Fruit fly (Drosophila melanogaster) whole organism, embryonic: Measurements from ENCODE around the gene CG43759.

Experiments used
- B-H2 ChIP-seq: fragments of 200-800 bp; sonication (Bioruptor generic); optimal IDR thresholded peaks from 2 replicates; lab custom pipeline; 2018; ENCODE audit warnings: missing biosample characterization, mild to moderate bottlenecking, missing genetic modification characterization
- CG10267 ChIP-seq: fragments of 200-800 bp; sonication (Bioruptor generic); optimal IDR thresholded peaks from 2 replicates; lab custom pipeline; 2018; ENCODE audit warnings: missing biosample characterization, mild to moderate bottlenecking, missing genetic modification characterization, moderate library complexity
- CG10979 ChIP-seq: fragments of 200-800 bp; sonication (Bioruptor generic); optimal IDR thresholded peaks from 2 replicates; lab custom pipeline; 2018; ENCODE audit warnings: missing biosample characterization, mild to moderate bottlenecking, missing genetic modification characterization, moderate library complexity
- CG11696 ChIP-seq: fragments of 200-800 bp; sonication (Bioruptor generic); IDR thresholded peaks from 2 replicates; pipeline ENCODE4 v1.3.6; 2022; ENCODE audit warnings: missing biosample characterization, missing genetic modification characterization
- CG1233 ChIP-seq: fragments of 200-800 bp; sonication (Bioruptor generic); optimal IDR thresholded peaks from 4 replicates; lab custom pipeline; 2018; ENCODE audit warnings: missing biosample characterization, mild to moderate bottlenecking, missing genetic modification characterization
- CG13775 ChIP-seq: fragments of 200-800 bp; sonication (Bioruptor generic); optimal IDR thresholded peaks from 3 replicates; lab custom pipeline; 2017; ENCODE audit warnings: missing biosample characterization, mild to moderate bottlenecking, missing genetic modification characterization
- CG13894 ChIP-seq: fragments of 200-800 bp; sonication (Bioruptor generic); optimal IDR thresholded peaks from 3 replicates; lab custom pipeline; 2018; ENCODE audit warnings: missing biosample characterization, mild to moderate bottlenecking, missing genetic modification characterization, moderate library complexity
- CG14710 ChIP-seq: fragments of 200-800 bp; sonication (Bioruptor generic); optimal IDR thresholded peaks from 3 replicates; lab custom pipeline; 2019; ENCODE audit warnings: missing biosample characterization, mild to moderate bottlenecking, missing genetic modification characterization, moderate library complexity
- CG15479 ChIP-seq: fragments of 200-800 bp; sonication (Bioruptor generic); optimal IDR thresholded peaks from 3 replicates; lab custom pipeline; 2019; ENCODE audit warnings: missing biosample characterization, mild to moderate bottlenecking, missing genetic modification characterization, moderate library complexity
- CG15696 ChIP-seq: fragments of 200-800 bp; sonication (Bioruptor generic); optimal IDR thresholded peaks from 2 replicates; lab custom pipeline; 2019; ENCODE audit warnings: missing biosample characterization, mild to moderate bottlenecking, missing genetic modification characterization, moderate library complexity
- CG16815 ChIP-seq: fragments of 200-800 bp; sonication (Bioruptor generic); optimal IDR thresholded peaks from 3 replicates; lab custom pipeline; 2017; ENCODE audit warnings: missing biosample characterization, mild to moderate bottlenecking, missing genetic modification characterization
- CG17829 ChIP-seq: fragments of 200-800 bp; optimal IDR thresholded peaks from 2 replicates; lab custom pipeline; 2019; ENCODE audit warnings: missing biosample characterization, mild to moderate bottlenecking, missing genetic modification characterization, moderate library complexity
- CG18262 ChIP-seq: fragments of 200-800 bp; optimal IDR thresholded peaks from 3 replicates; lab custom pipeline; 2019; ENCODE audit warnings: missing biosample characterization, mild to moderate bottlenecking, missing genetic modification characterization, moderate library complexity
- CG2129 ChIP-seq: fragments of 200-800 bp; sonication (Bioruptor generic); IDR thresholded peaks from 2 replicates; pipeline ENCODE4 v1.3.6; 2022; ENCODE audit warnings: missing biosample characterization, missing genetic modification characterization; ENCODE audit not compliant: partially characterized antibody
- CG2678 ChIP-seq: fragments of 200-800 bp; sonication (Bioruptor generic); optimal IDR thresholded peaks from 3 replicates; lab custom pipeline; 2019; ENCODE audit warnings: missing biosample characterization, mild to moderate bottlenecking, missing genetic modification characterization, moderate library complexity
- CG2712 ChIP-seq: fragments of 200-800 bp; optimal IDR thresholded peaks from 3 replicates; lab custom pipeline; 2019; ENCODE audit warnings: missing biosample characterization, mild to moderate bottlenecking, missing genetic modification characterization, moderate library complexity
- CG3407 ChIP-seq: fragments of 200-800 bp; sonication (Bioruptor generic); optimal IDR thresholded peaks from 2 replicates; lab custom pipeline; 2018; ENCODE audit warnings: missing biosample characterization, mild to moderate bottlenecking, missing genetic modification characterization
- CG3838 ChIP-seq: fragments of 200-800 bp; sonication (Bioruptor generic); optimal IDR thresholded peaks from 3 replicates; lab custom pipeline; 2016; ENCODE audit warnings: missing biosample characterization, missing genetic modification characterization
- CG4282 ChIP-seq: fragments of 200-800 bp; sonication (Bioruptor generic); optimal IDR thresholded peaks from 2 replicates; lab custom pipeline; 2016; ENCODE audit warnings: missing biosample characterization, missing genetic modification characterization
- CG4424 ChIP-seq: fragments of 200-800 bp; sonication (Bioruptor generic); optimal IDR thresholded peaks from 3 replicates; lab custom pipeline; 2016; ENCODE audit warnings: missing biosample characterization, missing genetic modification characterization
- CG5180 ChIP-seq: fragments of 200-800 bp; sonication (Bioruptor generic); optimal IDR thresholded peaks from 3 replicates; lab custom pipeline; 2017; ENCODE audit warnings: missing biosample characterization, missing genetic modification characterization, mild to moderate bottlenecking, moderate library complexity, missing genetic modification reagents
- CG6683 ChIP-seq: fragments of 200-800 bp; sonication (Bioruptor generic); optimal IDR thresholded peaks from 2 replicates; lab custom pipeline; 2017; ENCODE audit warnings: missing biosample characterization, mild to moderate bottlenecking, missing genetic modification characterization, missing genetic modification reagents
- CG7556 ChIP-seq: fragments of 200-800 bp; sonication (Bioruptor generic); optimal IDR thresholded peaks from 2 replicates; lab custom pipeline; 2017; ENCODE audit warnings: missing biosample characterization, mild to moderate bottlenecking, missing genetic modification characterization
- CG7839 ChIP-seq: fragments of 200-800 bp; sonication (Bioruptor generic); optimal IDR thresholded peaks from 3 replicates; lab custom pipeline; 2018; ENCODE audit warnings: missing biosample characterization, mild to moderate bottlenecking, missing genetic modification characterization, moderate library complexity
- CG8924 ChIP-seq: fragments of 200-800 bp; optimal IDR thresholded peaks from 3 replicates; lab custom pipeline; 2019; ENCODE audit warnings: missing biosample characterization, mild to moderate bottlenecking, missing genetic modification characterization, moderate library complexity
- CG9727 ChIP-seq: fragments of 200-800 bp; sonication (Bioruptor generic); optimal IDR thresholded peaks from 3 replicates; lab custom pipeline; 2017; ENCODE audit warnings: missing biosample characterization, mild to moderate bottlenecking, missing genetic modification characterization
- Dip3 ChIP-seq: fragments of 200-800 bp; sonication (Bioruptor generic); optimal IDR thresholded peaks from 3 replicates; lab custom pipeline; 2016; ENCODE audit warnings: missing biosample characterization, missing genetic modification characterization
- Dref ChIP-seq: fragments of 200-800 bp; sonication (Bioruptor generic); IDR thresholded peaks from 2 replicates; pipeline ENCODE4 v1.3.6; 2022; ENCODE audit warnings: missing biosample characterization, missing genetic modification characterization
- Elba2 ChIP-seq: fragments of 200-800 bp; sonication (Bioruptor generic); optimal IDR thresholded peaks from 3 replicates; lab custom pipeline; 2016; ENCODE audit warnings: missing biosample characterization, missing genetic modification characterization
- Hsf ChIP-seq: fragments of 200-800 bp; sonication (Bioruptor generic); optimal IDR thresholded peaks from 3 replicates; lab custom pipeline; 2016; ENCODE audit warnings: missing biosample characterization, missing genetic modification characterization
- Jarid2 ChIP-seq: fragments of 200-800 bp; sonication (Bioruptor generic); optimal IDR thresholded peaks from 3 replicates; lab custom pipeline; 2017; ENCODE audit warnings: mild to moderate bottlenecking, missing biosample characterization, missing genetic modification reagents, missing genetic modification characterization
- NFAT ChIP-seq: fragments of 200-800 bp; sonication (Bioruptor generic); IDR thresholded peaks from 2 replicates; pipeline ENCODE4 v1.3.6; 2022; ENCODE audit warnings: missing biosample characterization, missing genetic modification characterization
- Six4 ChIP-seq: fragments of 200-800 bp; sonication (Bioruptor generic); optimal IDR thresholded peaks from 2 replicates; lab custom pipeline; 2016; ENCODE audit warnings: missing biosample characterization, missing genetic modification characterization
- ash1 ChIP-seq: fragments of 200-800 bp; sonication (Bioruptor generic); optimal IDR thresholded peaks from 2 replicates; lab custom pipeline; 2018; ENCODE audit warnings: missing biosample characterization, mild to moderate bottlenecking, missing genetic modification characterization
- cad ChIP-seq: fragments of >200 bp; optimal IDR thresholded peaks from 2 replicates; lab custom pipeline; 2017; ENCODE audit warnings: missing biosample characterization, missing genetic modification characterization
- crp ChIP-seq, 2 experiments: fragments of 200-800 bp; sonication (Bioruptor generic); optimal IDR thresholded peaks; 2 replicates in 1 of 2; 3 replicates in 1 of 2; lab custom pipeline; 2017; ENCODE audit warnings: missing biosample characterization in 2 of 2, missing genetic modification characterization in 2 of 2, mild to moderate bottlenecking in 1 of 2, moderate library complexity in 1 of 2
- eve ChIP-seq, 2 experiments: fragments of >200 bp; optimal IDR thresholded peaks; 2 replicates each; lab custom pipeline; 2017; ENCODE audit warnings: missing biosample characterization in 2 of 2, missing genetic modification characterization in 2 of 2
- gem ChIP-seq: fragments of 200-800 bp; sonication (Bioruptor generic); optimal IDR thresholded peaks from 2 replicates; lab custom pipeline; 2019; ENCODE audit warnings: missing biosample characterization, mild to moderate bottlenecking, missing genetic modification characterization, moderate library complexity
- grau ChIP-seq: fragments of 200-800 bp; optimal IDR thresholded peaks from 3 replicates; lab custom pipeline; 2019; ENCODE audit warnings: missing biosample characterization, mild to moderate bottlenecking, missing genetic modification characterization, moderate library complexity
- gsb ChIP-seq: fragments of 200-800 bp; sonication (Bioruptor generic); IDR thresholded peaks from 2 replicates; pipeline ENCODE4 v1.3.6; 2022; ENCODE audit warnings: missing biosample characterization, missing genetic modification characterization
- gsb-n ChIP-seq: fragments of 200-800 bp; sonication (Bioruptor generic); optimal IDR thresholded peaks from 3 replicates; lab custom pipeline; 2018; ENCODE audit warnings: missing biosample characterization, mild to moderate bottlenecking, missing genetic modification characterization
- nmo ChIP-seq: fragments of 200-800 bp; sonication (Bioruptor generic); optimal IDR thresholded peaks from 2 replicates; lab custom pipeline; 2018; ENCODE audit warnings: missing biosample characterization, mild to moderate bottlenecking, missing genetic modification characterization, moderate library complexity
- pros ChIP-seq: fragments of 200-800 bp; sonication (Bioruptor generic); optimal IDR thresholded peaks from 3 replicates; lab custom pipeline; 2019; ENCODE audit warnings: missing biosample characterization, mild to moderate bottlenecking, missing genetic modification characterization, moderate library complexity
- pzg ChIP-seq: fragments of 200-800 bp; sonication (Bioruptor generic); optimal IDR thresholded peaks from 3 replicates; lab custom pipeline; 2018; ENCODE audit warnings: missing biosample characterization, mild to moderate bottlenecking, missing genetic modification characterization, moderate library complexity
- row ChIP-seq: fragments of 200-800 bp; sonication (Bioruptor generic); IDR thresholded peaks from 3 replicates; pipeline ENCODE4 v1.3.6; 2022; ENCODE audit warnings: missing biosample characterization, missing genetic modification characterization
- sens ChIP-seq: fragments of 200-800 bp; sonication (Bioruptor generic); peaks from one replicate; lab custom pipeline; 2016; ENCODE audit warnings: missing biosample characterization, missing genetic modification characterization
- tin ChIP-seq: fragments of 200-800 bp; sonication (Bioruptor generic); optimal IDR thresholded peaks from 3 replicates; lab custom pipeline; 2016; ENCODE audit warnings: missing biosample characterization, missing genetic modification characterization
- tll ChIP-seq, 2 experiments: fragments of 200-800 bp in 1 of 2; fragments of >200 bp in 1 of 2; sonication (Bioruptor generic) in 1 of 2; optimal IDR thresholded peaks; 2 replicates each; lab custom pipeline; 2017 to 2019; ENCODE audit warnings: missing biosample characterization in 2 of 2, missing genetic modification characterization in 2 of 2, mild to moderate bottlenecking in 1 of 2, moderate library complexity in 1 of 2
- zf30C ChIP-seq: fragments of 200-800 bp; sonication (Bioruptor generic); optimal IDR thresholded peaks from 3 replicates; lab custom pipeline; 2018; ENCODE audit warnings: missing biosample characterization, mild to moderate bottlenecking, missing genetic modification characterization
- zfh1 ChIP-seq: fragments of 200-800 bp; sonication (Bioruptor generic); IDR thresholded peaks from 3 replicates; pipeline ENCODE4 v1.3.6; 2022; ENCODE audit warnings: missing biosample characterization, missing genetic modification characterization

CG43759 gene

dm6 chrX:18946832-18947231 is 16.7 kb downstream of the CG43759 start (continued):
- peak; percentile 69 for TF ChIP-seq CG10979 (tag; lab: Kevin White, UChicago)
- no peak for TF ChIP-seq CG2129 (GFP tag; lab: Robert Waterston, UW)
- no peak for TF ChIP-seq Dref (GFP tag; lab: Robert Waterston, UW)
- TF ChIP-seq CG13894 (tag; lab: Kevin White, UChicago), result no peak
- TF ChIP-seq CG6683 (GFP tag; lab: Kevin White, UChicago), result no peak
- peak; percentile 36 for TF ChIP-seq Elba2 (GFP tag; lab: Kevin White, UChicago)
- peak in 1 of 2 experiments; percentile 51 for TF ChIP-seq tll (GFP tag; optimal IDR thresholded peaks at IDR 0.05; lab: Kevin White, UChicago)
- peak; percentile 29 for TF ChIP-seq nmo
- TF ChIP-seq CG7839 (tag; lab: Kevin White, UChicago), result peak; percentile 15
- peak; percentile 18 for TF ChIP-seq CG16815
- TF ChIP-seq Hsf (GFP tag; lab: Kevin White, UChicago), result peak; percentile 4
- no peak for TF ChIP-seq Dip3 (GFP tag; lab: Kevin White, UChicago)
- peak; percentile 81 for TF ChIP-seq CG9727 (GFP tag; lab: Kevin White, UChicago)
- TF ChIP-seq tin (GFP tag; lab: Kevin White, UChicago), result peak; percentile 27
- peak; percentile 61 for TF ChIP-seq gem (tag; lab: Kevin White, UChicago)
- TF ChIP-seq zf30C (GFP tag; lab: Kevin White, UChicago), result peak; percentile 95
- TF ChIP-seq CG8924 (tag; lab: Kevin White, UChicago), result peak; percentile 64
- TF ChIP-seq Six4, result no peak
- peak; percentile 53 for TF ChIP-seq row (GFP tag; lab: Robert Waterston, UW)
- no peak for TF ChIP-seq CG3838
- no peak for TF ChIP-seq gsb (GFP tag; lab: Robert Waterston, UW)
- no peak for TF ChIP-seq crp (GFP tag; optimal IDR thresholded peaks at IDR 0.05; lab: Kevin White, UChicago)
- TF ChIP-seq CG2712 (tag; lab: Kevin White, UChicago), result peak; percentile 70
- TF ChIP-seq CG15479 (GFP tag; lab: Kevin White, UChicago), result peak; percentile 77
- TF ChIP-seq CG7556 (GFP tag; lab: Kevin White, UChicago), result peak; percentile 6
- no peak for TF ChIP-seq CG2678
- TF ChIP-seq pzg (GFP tag; lab: Kevin White, UChicago), result no peak
- TF ChIP-seq CG5180 (GFP tag; lab: Kevin White, UChicago), result no peak
- TF ChIP-seq cad (GFP tag; lab: Kevin White, UChicago), result peak; percentile 45
- TF ChIP-seq CG15696, result peak; percentile 86
- TF ChIP-seq CG18262 (tag; lab: Kevin White, UChicago), result peak; percentile 66
- TF ChIP-seq pros (GFP tag; lab: Kevin White, UChicago), result peak; percentile 70
- peak; percentile 6 for TF ChIP-seq gsb-n (tag; lab: Kevin White, UChicago)
- no peak for TF ChIP-seq Jarid2 (GFP tag; lab: Kevin White, UChicago)
- no peak for TF ChIP-seq NFAT
- TF ChIP-seq CG14710 (tag; lab: Kevin White, UChicago), result peak; percentile 54
- TF ChIP-seq CG11696 (GFP tag; lab: Robert Waterston, UW), result no peak
- no peak for TF ChIP-seq ash1
- TF ChIP-seq eve (GFP tag; optimal IDR thresholded peaks at IDR 0.05; lab: Kevin White, UChicago), result peak in 1 of 2 experiments; percentile 69
- peak; percentile 89 for TF ChIP-seq sens (GFP tag; lab: Kevin White, UChicago)
- TF ChIP-seq zfh1 (GFP tag; lab: Robert Waterston, UW), result 0 out of 3 replicates have a peak, but pooled peaks have one; percentile 43
- TF ChIP-seq CG4282 (GFP tag; lab: Kevin White, UChicago), result no peak
- TF ChIP-seq grau (tag; lab: Kevin White, UChicago), result peak; percentile 24
- peak; percentile 32 for TF ChIP-seq CG13775
- peak; percentile 63 for TF ChIP-seq CG10267 (tag; lab: Kevin White, UChicago)
- no peak for TF ChIP-seq CG3407
- TF ChIP-seq B-H2 (GFP tag; lab: Kevin White, UChicago), result no peak
- TF ChIP-seq CG4424, result peak; percentile 28
- peak; percentile 11 for TF ChIP-seq CG1233 (GFP tag; lab: Kevin White, UChicago)
- peak; percentile 57 for TF ChIP-seq CG17829 (tag; lab: Kevin White, UChicago)
